Fruit fly (Drosophila melanogaster) whole organism, pupa: ENCODE results near the gene VGlut.

ENCODE experiments used
- CG10348 ChIP-seq: fragments of 200-800 bp; sonication (Bioruptor generic); IDR thresholded peaks from 2 replicates; pipeline ENCODE4 v1.3.6; 2022; ENCODE audit warnings: missing biosample characterization, missing genetic modification characterization
- CG12605 ChIP-seq: fragments of 200-800 bp; sonication (Bioruptor generic); IDR thresholded peaks from 2 replicates; pipeline ENCODE4 v1.3.6; 2022; ENCODE audit warnings: missing biosample characterization, missing genetic modification characterization
- CG13204 ChIP-seq: fragments of 200-800 bp; sonication (Bioruptor generic); optimal IDR thresholded peaks from 2 replicates; lab custom pipeline; 2018; ENCODE audit warnings: missing biosample characterization, mild to moderate bottlenecking, missing genetic modification characterization, moderate library complexity
- CG14655 ChIP-seq: fragments of 200-800 bp; sonication (Bioruptor generic); optimal IDR thresholded peaks from 3 replicates; lab custom pipeline; 2017; ENCODE audit warnings: mild to moderate bottlenecking, missing biosample characterization, missing genetic modification reagents, missing genetic modification characterization
- CG15710 ChIP-seq: fragments of 200-800 bp; sonication (Bioruptor generic); optimal IDR thresholded peaks from 2 replicates; lab custom pipeline; 2018; ENCODE audit warnings: missing biosample characterization, mild to moderate bottlenecking, missing genetic modification characterization, moderate library complexity
- CG17806 ChIP-seq: fragments of 200-800 bp; sonication (Bioruptor generic); optimal IDR thresholded peaks from 2 replicates; lab custom pipeline; 2018; ENCODE audit warnings: missing biosample characterization, mild to moderate bottlenecking, missing genetic modification characterization, moderate library complexity
- CG32121 ChIP-seq: fragments of 200-800 bp; sonication (Bioruptor generic); IDR thresholded peaks from 2 replicates; pipeline ENCODE4 v1.3.6; 2022; ENCODE audit warnings: missing biosample characterization, missing genetic modification characterization
- CG34367 ChIP-seq: fragments of 200-800 bp; sonication (Bioruptor generic); optimal IDR thresholded peaks from 2 replicates; lab custom pipeline; 2018; ENCODE audit warnings: missing biosample characterization, mild to moderate bottlenecking, missing genetic modification characterization
- CG4496 ChIP-seq: fragments of 200-800 bp; sonication (Bioruptor generic); IDR thresholded peaks from 3 replicates; pipeline ENCODE4 v1.3.6; 2022; ENCODE audit warnings: missing biosample characterization, missing genetic modification characterization
- CG8159 ChIP-seq: fragments of 200-800 bp; sonication (Bioruptor generic); optimal IDR thresholded peaks from 3 replicates; lab custom pipeline; 2018; ENCODE audit warnings: missing biosample characterization, mild to moderate bottlenecking, missing genetic modification characterization, moderate library complexity
- CG8301 ChIP-seq: fragments of 200-800 bp; sonication (Bioruptor generic); optimal IDR thresholded peaks from 2 replicates; lab custom pipeline; 2018; ENCODE audit warnings: missing biosample characterization, mild to moderate bottlenecking, missing genetic modification characterization
- CG9948 ChIP-seq: fragments of 200-800 bp; sonication (Bioruptor generic); optimal IDR thresholded peaks from 2 replicates; lab custom pipeline; 2018; ENCODE audit warnings: missing biosample characterization, mild to moderate bottlenecking, missing genetic modification characterization, moderate library complexity
- D1 ChIP-seq: fragments of 200-800 bp; sonication (Bioruptor generic); optimal IDR thresholded peaks from 2 replicates; lab custom pipeline; 2018; ENCODE audit warnings: missing biosample characterization, mild to moderate bottlenecking, missing genetic modification characterization, moderate library complexity
- EcR ChIP-seq: fragments of 200-800 bp; sonication (Bioruptor generic); optimal IDR thresholded peaks from 3 replicates; lab custom pipeline; 2019; ENCODE audit warnings: missing biosample characterization, missing genetic modification characterization, mild to moderate bottlenecking, moderate library complexity, missing genetic modification reagents
- Ets98B ChIP-seq: fragments of 200-800 bp; sonication (Bioruptor generic); IDR thresholded peaks from 2 replicates; pipeline ENCODE4 v1.3.6; 2022; ENCODE audit warnings: missing biosample characterization, missing genetic modification characterization
- Pif1A ChIP-seq: fragments of 200-800 bp; sonication (Bioruptor generic); optimal IDR thresholded peaks from 3 replicates; lab custom pipeline; 2016; ENCODE audit warnings: missing biosample characterization, missing genetic modification characterization
- Pif1B ChIP-seq: fragments of 200-800 bp; sonication (Bioruptor generic); optimal IDR thresholded peaks from 3 replicates; lab custom pipeline; 2016; ENCODE audit warnings: missing biosample characterization, missing genetic modification characterization
- Snoo ChIP-seq: fragments of 200-800 bp; sonication (Bioruptor generic); optimal IDR thresholded peaks from 3 replicates; lab custom pipeline; 2017; ENCODE audit warnings: missing biosample characterization, mild to moderate bottlenecking, missing genetic modification characterization, inconsistent platforms
- fd96Ca ChIP-seq: fragments of 200-800 bp; sonication (Bioruptor generic); IDR thresholded peaks from 3 replicates; pipeline ENCODE4 v1.3.6; 2022; ENCODE audit warnings: missing biosample characterization, missing genetic modification characterization
- gl ChIP-seq: fragments of 200-800 bp; sonication (Bioruptor generic); optimal IDR thresholded peaks from 2 replicates; lab custom pipeline; 2018; ENCODE audit warnings: missing biosample characterization, mild to moderate bottlenecking, missing genetic modification characterization
- rn ChIP-seq: fragments of 200-800 bp; sonication (Bioruptor generic); IDR thresholded peaks from 2 replicates; pipeline ENCODE4 v1.3.6; 2022; ENCODE audit warnings: missing biosample characterization, missing genetic modification characterization

Gene VGlut

dm6 chr2L:2376418-2376702 lies 23.7 kb upstream of the VGlut start:
- TF ChIP-seq EcR (GFP tag; lab: Kevin White, UChicago) (peak; percentile 94), gl (tag; lab: Kevin White, UChicago) (no peak)
- TF ChIP-seq, all 21 proteins: peak for 1

dm6 chr2L:2380805-2381204 lies 19.3 kb upstream of the VGlut start, which contains the start of gene Eogt:
TSS of gene Eogt (plus strand) at chr2L:2381097.
- TF ChIP-seq Pif1A (GFP tag; lab: Kevin White, UChicago) (peak; percentile 86), CG32121 (GFP tag; lab: Robert Waterston, UW) (peak; percentile 96), Ets98B (peak; percentile 96), CG13204 (GFP tag; lab: Kevin White, UChicago) (no peak), CG12605 (GFP tag; lab: Robert Waterston, UW) (peak; percentile 98), Pif1B (GFP tag; lab: Kevin White, UChicago) (no peak), EcR (GFP tag; lab: Kevin White, UChicago) (no peak), CG9948 (peak; percentile 94), fd96Ca (peak; percentile 93), CG4496 (GFP tag; lab: Robert Waterston, UW) (peak; percentile 99), CG8159 (tag; lab: Kevin White, UChicago) (peak; percentile 96), gl (tag; lab: Kevin White, UChicago) (peak; percentile 89), D1 (tag; lab: Kevin White, UChicago) (peak; percentile 71), CG34367 (tag; lab: Kevin White, UChicago) (peak; percentile 98), Snoo (peak; percentile 96), CG17806 (tag; lab: Kevin White, UChicago) (peak; percentile 94), CG10348 (GFP tag; lab: Robert Waterston, UW) (peak; percentile 93), CG15710 (peak; percentile 98), rn (peak; percentile 96), CG14655 (peak; percentile 94), CG8301 (tag; lab: Kevin White, UChicago) (peak; percentile 93)

- TF ChIP-seq CG34367 (tag; lab: Kevin White, UChicago) (no peak), Ets98B (no peak), fd96Ca (no peak), CG8301 (tag; lab: Kevin White, UChicago) (no peak), rn (no peak), CG15710 (no peak), EcR (GFP tag; lab: Kevin White, UChicago) (no peak), Snoo (no peak), D1 (tag; lab: Kevin White, UChicago) (no peak)
- TF ChIP-seq, all 21 proteins: peak for 0
Observed at dm6 chr2L:2382971-2383370, 17.1 kb upstream of the VGlut start, which contains the start of gene PIG-Wa. TSS of gene PIG-Wa (plus strand) at chr2L:2383202.

dm6 chr2L:2385692-2386091 lies 14.4 kb upstream of the VGlut start, which contains the start of gene CG3557:
TSS of gene CG3557 (minus strand) at chr2L:2385792.
- TF ChIP-seq CG32121 (GFP tag; lab: Robert Waterston, UW), result no peak
- TF ChIP-seq Ets98B, result no peak
- TF ChIP-seq CG14655, result no peak
- TF ChIP-seq CG13204 (GFP tag; lab: Kevin White, UChicago), result no peak
- TF ChIP-seq CG15710, result no peak
- no peak for TF ChIP-seq CG9948
- TF ChIP-seq D1 (tag; lab: Kevin White, UChicago), result no peak
- no peak for TF ChIP-seq CG10348 (GFP tag; lab: Robert Waterston, UW)
- TF ChIP-seq Pif1A (GFP tag; lab: Kevin White, UChicago), result no peak
- TF ChIP-seq CG17806 (tag; lab: Kevin White, UChicago), result no peak

dm6 chr2L:2390589-2390988 lies 9.5 kb upstream of the VGlut start, which contains the start of gene CG43750:
TSS of gene CG43750 (minus strand) at chr2L:2390689.
- TF ChIP-seq CG17806 (tag; lab: Kevin White, UChicago) (no peak), Pif1A (GFP tag; lab: Kevin White, UChicago) (no peak), CG14655 (no peak), Snoo (no peak), CG10348 (GFP tag; lab: Robert Waterston, UW) (no peak), CG8159 (tag; lab: Kevin White, UChicago) (no peak), gl (tag; lab: Kevin White, UChicago) (no peak), Ets98B (no peak), CG32121 (GFP tag; lab: Robert Waterston, UW) (no peak), Pif1B (GFP tag; lab: Kevin White, UChicago) (no peak), CG12605 (GFP tag; lab: Robert Waterston, UW) (no peak)

- TF ChIP-seq CG9948 (no peak), CG32121 (GFP tag; lab: Robert Waterston, UW) (no peak), D1 (tag; lab: Kevin White, UChicago) (no peak), CG8301 (tag; lab: Kevin White, UChicago) (no peak), CG4496 (GFP tag; lab: Robert Waterston, UW) (no peak), CG13204 (GFP tag; lab: Kevin White, UChicago) (no peak), Pif1A (GFP tag; lab: Kevin White, UChicago) (no peak), EcR (GFP tag; lab: Kevin White, UChicago) (no peak), fd96Ca (no peak), CG8159 (tag; lab: Kevin White, UChicago) (no peak), CG10348 (GFP tag; lab: Robert Waterston, UW) (no peak), CG17806 (tag; lab: Kevin White, UChicago) (no peak), CG14655 (no peak)
Observed at dm6 chr2L:2391321-2391720, 8.8 kb upstream of the VGlut start, which contains the start of gene CG46448. TSS of gene CG46448 (plus strand) at chr2L:2391660.

- TF ChIP-seq CG14655 (no peak), CG15710 (no peak), CG8159 (tag; lab: Kevin White, UChicago) (peak; percentile 4), D1 (tag; lab: Kevin White, UChicago) (no peak), EcR (GFP tag; lab: Kevin White, UChicago) (no peak), gl (tag; lab: Kevin White, UChicago) (no peak)
Observed at dm6 chr2L:2394872-2395271, 5.2 kb upstream of the VGlut start.
